Fruit fly (Drosophila melanogaster) whole organism: ENCODE measurements around the gene baf.

Source experiments
- CG8478 ChIP-seq: fragments of >200 bp; optimal IDR thresholded peaks from 2 replicates; lab custom pipeline; 2018; ENCODE audit warnings: inconsistent platforms
- EcR ChIP-seq, 2 experiments: fragments of >200 bp; optimal IDR thresholded peaks; 2 replicates each; lab custom pipeline; 2017; ENCODE audit warnings: missing biosample characterization in 2 of 2, missing genetic modification characterization in 2 of 2, missing genetic modification reagents in 2 of 2
- pan ChIP-seq: fragments of >200 bp; optimal IDR thresholded peaks from 2 replicates; lab custom pipeline; 2017
- psq ChIP-seq: fragments of >200 bp; optimal IDR thresholded peaks from 2 replicates; lab custom pipeline; 2017
- usp ChIP-seq: fragments of >200 bp; optimal IDR thresholded peaks from 2 replicates; lab custom pipeline; 2017; ENCODE audit warnings: missing biosample characterization, missing genetic modification characterization, mixed read lengths

dm6 chr2L:8071112-8071976 lies 42.1 kb downstream of the baf start, which contains the start of gene poe:
- TF ChIP-seq pan (lab: Kevin White, UChicago), result no peak
- TF ChIP-seq EcR (GFP tag; optimal IDR thresholded peaks at IDR 0.05; lab: Kevin White, UChicago), result no peak
- no peak for TF ChIP-seq usp
- no peak for TF ChIP-seq CG8478 (lab: Kevin White, UChicago)
- TF ChIP-seq psq (lab: Kevin White, UChicago), result no peak
